Fruit fly (Drosophila melanogaster) whole organism, embryonic: ENCODE data around the gene sesB.

ENCODE experiments used
- B-H1 ChIP-seq: fragments of 200-800 bp; sonication (Bioruptor generic); IDR thresholded peaks from 3 replicates; pipeline ENCODE4 v1.3.6; 2022; ENCODE audit warnings: missing biosample characterization, missing genetic modification characterization
- CG10366 ChIP-seq: fragments of 200-800 bp; sonication (Bioruptor generic); IDR thresholded peaks from 2 replicates; pipeline ENCODE4 v1.3.6; 2022; ENCODE audit warnings: missing biosample characterization, missing genetic modification characterization
- CG10462 ChIP-seq: fragments of 200-800 bp; sonication (Bioruptor generic); optimal IDR thresholded peaks from 2 replicates; lab custom pipeline; 2016; ENCODE audit warnings: missing biosample characterization, missing genetic modification characterization
- CG10979 ChIP-seq: fragments of 200-800 bp; sonication (Bioruptor generic); optimal IDR thresholded peaks from 2 replicates; lab custom pipeline; 2018; ENCODE audit warnings: missing biosample characterization, mild to moderate bottlenecking, missing genetic modification characterization, moderate library complexity
- CG11093 ChIP-seq: fragments of 200-800 bp; sonication (Bioruptor generic); IDR thresholded peaks from 3 replicates; pipeline ENCODE4 v1.3.6; 2022; ENCODE audit warnings: missing biosample characterization, missing genetic modification characterization
- CG11456 ChIP-seq: fragments of 200-800 bp; sonication (Bioruptor generic); IDR thresholded peaks from 3 replicates; pipeline ENCODE4 v1.3.6; 2022; ENCODE audit warnings: missing biosample characterization, missing genetic modification characterization
- CG1233 ChIP-seq: fragments of 200-800 bp; sonication (Bioruptor generic); optimal IDR thresholded peaks from 4 replicates; lab custom pipeline; 2018; ENCODE audit warnings: missing biosample characterization, mild to moderate bottlenecking, missing genetic modification characterization
- CG12659 ChIP-seq: fragments of 200-800 bp; sonication (Bioruptor generic); optimal IDR thresholded peaks from 3 replicates; lab custom pipeline; 2017; ENCODE audit warnings: mild to moderate bottlenecking, missing biosample characterization, missing genetic modification reagents, missing genetic modification characterization
- CG13424 ChIP-seq: fragments of 200-800 bp; sonication (Bioruptor generic); optimal IDR thresholded peaks from 2 replicates; lab custom pipeline; 2019; ENCODE audit warnings: missing biosample characterization, mild to moderate bottlenecking, missing genetic modification characterization, moderate library complexity
- CG1529 ChIP-seq: fragments of 200-800 bp; sonication (Bioruptor generic); optimal IDR thresholded peaks from 3 replicates; lab custom pipeline; 2018; ENCODE audit warnings: missing biosample characterization, missing genetic modification characterization
- CG15696 ChIP-seq: fragments of 200-800 bp; sonication (Bioruptor generic); optimal IDR thresholded peaks from 2 replicates; lab custom pipeline; 2019; ENCODE audit warnings: missing biosample characterization, mild to moderate bottlenecking, missing genetic modification characterization, moderate library complexity
- CG17359 ChIP-seq: fragments of 200-800 bp; sonication (Bioruptor generic); optimal IDR thresholded peaks from 3 replicates; lab custom pipeline; 2018; ENCODE audit warnings: missing biosample characterization, mild to moderate bottlenecking, missing genetic modification characterization, moderate library complexity
- CG2875 ChIP-seq: fragments of 200-800 bp; sonication (Bioruptor generic); optimal IDR thresholded peaks from 2 replicates; lab custom pipeline; 2017; ENCODE audit warnings: missing biosample characterization, mild to moderate bottlenecking, missing genetic modification characterization, missing genetic modification reagents
- CG33557 ChIP-seq: fragments of 200-800 bp; sonication (Bioruptor generic); optimal IDR thresholded peaks from 2 replicates; lab custom pipeline; 2019; ENCODE audit warnings: missing biosample characterization, mild to moderate bottlenecking, missing genetic modification characterization, moderate library complexity
- CG5180 ChIP-seq: fragments of 200-800 bp; sonication (Bioruptor generic); optimal IDR thresholded peaks from 3 replicates; lab custom pipeline; 2017; ENCODE audit warnings: missing biosample characterization, missing genetic modification characterization, mild to moderate bottlenecking, moderate library complexity, missing genetic modification reagents
- CG5245 ChIP-seq: fragments of 200-800 bp; sonication (Bioruptor generic); optimal IDR thresholded peaks from 3 replicates; lab custom pipeline; 2016; ENCODE audit warnings: missing biosample characterization, missing genetic modification characterization
- CG7271 ChIP-seq: fragments of 200-800 bp; sonication (Bioruptor generic); optimal IDR thresholded peaks from 2 replicates; lab custom pipeline; 2018; ENCODE audit warnings: missing biosample characterization, mild to moderate bottlenecking, missing genetic modification characterization, moderate library complexity
- CG7556 ChIP-seq: fragments of 200-800 bp; sonication (Bioruptor generic); optimal IDR thresholded peaks from 2 replicates; lab custom pipeline; 2017; ENCODE audit warnings: missing biosample characterization, mild to moderate bottlenecking, missing genetic modification characterization
- CG9727 ChIP-seq: fragments of 200-800 bp; sonication (Bioruptor generic); optimal IDR thresholded peaks from 3 replicates; lab custom pipeline; 2017; ENCODE audit warnings: missing biosample characterization, mild to moderate bottlenecking, missing genetic modification characterization
- CG9817 ChIP-seq: fragments of 200-800 bp; sonication (Bioruptor generic); optimal IDR thresholded peaks from 2 replicates; lab custom pipeline; 2018; ENCODE audit warnings: missing biosample characterization, mild to moderate bottlenecking, missing genetic modification characterization, moderate library complexity
- Ets65A ChIP-seq: fragments of 200-800 bp; sonication (Bioruptor generic); peaks from one replicate; lab custom pipeline; 2016; ENCODE audit warnings: missing biosample characterization, missing genetic modification characterization
- Fer1 ChIP-seq: fragments of 200-800 bp; sonication (Bioruptor generic); optimal IDR thresholded peaks from 2 replicates; lab custom pipeline; 2017; ENCODE audit warnings: missing biosample characterization, mild to moderate bottlenecking, missing genetic modification characterization
- Fer2 ChIP-seq: fragments of 200-800 bp; sonication (Bioruptor generic); optimal IDR thresholded peaks from 2 replicates; lab custom pipeline; 2018; ENCODE audit warnings: missing biosample characterization, mild to moderate bottlenecking, missing genetic modification characterization, moderate library complexity
- Fer3 ChIP-seq: fragments of 200-800 bp; sonication (Bioruptor generic); optimal IDR thresholded peaks from 2 replicates; lab custom pipeline; 2018; ENCODE audit warnings: missing biosample characterization, mild to moderate bottlenecking, missing genetic modification characterization, moderate library complexity
- Hr51 ChIP-seq, 2 experiments: fragments of 200-800 bp; sonication (Bioruptor generic); optimal IDR thresholded peaks; 2 replicates in 1 of 2; 3 replicates in 1 of 2; lab custom pipeline; 2016 to 2018; ENCODE audit warnings: missing biosample characterization in 2 of 2, missing genetic modification characterization in 2 of 2, mild to moderate bottlenecking in 1 of 2, moderate library complexity in 1 of 2
- Lhr ChIP-seq: fragments of 200-800 bp; sonication (Bioruptor generic); optimal IDR thresholded peaks from 3 replicates; lab custom pipeline; 2017; ENCODE audit warnings: mild to moderate bottlenecking, missing biosample characterization, missing genetic modification reagents, missing genetic modification characterization
- Opbp ChIP-seq: fragments of 200-800 bp; sonication (Bioruptor generic); IDR thresholded peaks from 3 replicates; pipeline ENCODE4 v1.3.6; 2022; ENCODE audit warnings: missing biosample characterization, missing genetic modification characterization; ENCODE audit not compliant: partially characterized antibody
- Six4 ChIP-seq: fragments of 200-800 bp; sonication (Bioruptor generic); optimal IDR thresholded peaks from 2 replicates; lab custom pipeline; 2016; ENCODE audit warnings: missing biosample characterization, missing genetic modification characterization
- Ssrp ChIP-seq: fragments of 200-800 bp; sonication (Bioruptor generic); optimal IDR thresholded peaks from 2 replicates; lab custom pipeline; 2018; ENCODE audit warnings: missing biosample characterization, mild to moderate bottlenecking, missing genetic modification characterization, moderate library complexity
- Vsx1 ChIP-seq: fragments of 200-800 bp; sonication (Bioruptor generic); optimal IDR thresholded peaks from 2 replicates; lab custom pipeline; 2017; ENCODE audit warnings: missing biosample characterization, mild to moderate bottlenecking, missing genetic modification characterization, missing genetic modification reagents
- amos ChIP-seq: fragments of 200-800 bp; sonication (Bioruptor generic); IDR thresholded peaks from 2 replicates; pipeline ENCODE4 v1.3.6; 2022; ENCODE audit warnings: missing biosample characterization, missing genetic modification characterization; ENCODE audit not compliant: partially characterized antibody
- cwo ChIP-seq: fragments of 200-800 bp; sonication (Bioruptor generic); optimal IDR thresholded peaks from 3 replicates; lab custom pipeline; 2017; ENCODE audit warnings: missing biosample characterization, missing genetic modification characterization, mild to moderate bottlenecking, moderate library complexity, missing genetic modification reagents
- danr ChIP-seq: fragments of 200-800 bp; sonication (Bioruptor generic); IDR thresholded peaks from 2 replicates; pipeline ENCODE4 v1.3.6; 2022; ENCODE audit warnings: missing biosample characterization, missing genetic modification characterization
- dm ChIP-seq: fragments of 200-800 bp; sonication (Bioruptor generic); optimal IDR thresholded peaks from 3 replicates; lab custom pipeline; 2016; ENCODE audit warnings: missing biosample characterization, missing genetic modification characterization
- fd3F ChIP-seq: fragments of 200-800 bp; sonication (Bioruptor generic); optimal IDR thresholded peaks from 2 replicates; lab custom pipeline; 2018; ENCODE audit warnings: missing biosample characterization, mild to moderate bottlenecking, missing genetic modification characterization, moderate library complexity
- hkb ChIP-seq, 2 experiments: fragments of 200-800 bp in 1 of 2; fragments of >200 bp in 1 of 2; sonication (Bioruptor generic) in 1 of 2; IDR thresholded peaks in 1 of 2; optimal IDR thresholded peaks in 1 of 2; 2 replicates each; pipeline versions ENCODE4 v1.3.6 to Lab custom; 2017 to 2022; ENCODE audit warnings: missing biosample characterization in 1 of 2, missing genetic modification characterization in 1 of 2
- kni ChIP-seq: fragments of 200-800 bp; sonication (Bioruptor generic); optimal IDR thresholded peaks from 3 replicates; lab custom pipeline; 2017; ENCODE audit warnings: mild to moderate bottlenecking, missing biosample characterization, missing genetic modification reagents, missing genetic modification characterization
- lmd ChIP-seq: fragments of 200-800 bp; sonication (Bioruptor generic); IDR thresholded peaks from 2 replicates; pipeline ENCODE4 v1.3.6; 2022; ENCODE audit warnings: missing biosample characterization, missing genetic modification characterization
- lola ChIP-seq, 3 experiments: fragments of >200 bp in 2 of 3; fragments of 200-800 bp in 1 of 3; sonication (Bioruptor generic) in 1 of 3; optimal IDR thresholded peaks; 2 replicates each; lab custom pipeline; 2017 to 2019; ENCODE audit warnings: missing biosample characterization in 3 of 3, missing genetic modification characterization in 3 of 3, mild to moderate bottlenecking in 1 of 3, moderate library complexity in 1 of 3
- mirr ChIP-seq: fragments of 200-800 bp; sonication (Bioruptor generic); optimal IDR thresholded peaks from 3 replicates; lab custom pipeline; 2018; ENCODE audit warnings: missing biosample characterization, mild to moderate bottlenecking, missing genetic modification characterization
- sisA ChIP-seq: fragments of 200-800 bp; sonication (Bioruptor generic); IDR thresholded peaks from 2 replicates; pipeline ENCODE4 v1.3.6; 2022; ENCODE audit warnings: missing biosample characterization, missing genetic modification characterization
- ssp ChIP-seq: fragments of 200-800 bp; sonication (Bioruptor generic); IDR thresholded peaks from 2 replicates; pipeline ENCODE4 v1.3.6; 2022; ENCODE audit warnings: missing biosample characterization, missing genetic modification characterization
- sug ChIP-seq: fragments of 200-800 bp; optimal IDR thresholded peaks from 2 replicates; lab custom pipeline; 2019; ENCODE audit warnings: missing biosample characterization, mild to moderate bottlenecking, missing genetic modification characterization, moderate library complexity
- tgo ChIP-seq: fragments of 200-800 bp; sonication (Bioruptor generic); IDR thresholded peaks from 3 replicates; pipeline ENCODE4 v1.3.6; 2022; ENCODE audit warnings: missing biosample characterization, missing genetic modification characterization
- wor ChIP-seq: fragments of 200-800 bp; sonication (Bioruptor generic); IDR thresholded peaks from 2 replicates; pipeline ENCODE4 v1.3.6; 2022; ENCODE audit warnings: missing biosample characterization, missing genetic modification characterization
- yki ChIP-seq: fragments of >200 bp; optimal IDR thresholded peaks from 3 replicates; lab custom pipeline; 2018

The sesB gene

DNA sequence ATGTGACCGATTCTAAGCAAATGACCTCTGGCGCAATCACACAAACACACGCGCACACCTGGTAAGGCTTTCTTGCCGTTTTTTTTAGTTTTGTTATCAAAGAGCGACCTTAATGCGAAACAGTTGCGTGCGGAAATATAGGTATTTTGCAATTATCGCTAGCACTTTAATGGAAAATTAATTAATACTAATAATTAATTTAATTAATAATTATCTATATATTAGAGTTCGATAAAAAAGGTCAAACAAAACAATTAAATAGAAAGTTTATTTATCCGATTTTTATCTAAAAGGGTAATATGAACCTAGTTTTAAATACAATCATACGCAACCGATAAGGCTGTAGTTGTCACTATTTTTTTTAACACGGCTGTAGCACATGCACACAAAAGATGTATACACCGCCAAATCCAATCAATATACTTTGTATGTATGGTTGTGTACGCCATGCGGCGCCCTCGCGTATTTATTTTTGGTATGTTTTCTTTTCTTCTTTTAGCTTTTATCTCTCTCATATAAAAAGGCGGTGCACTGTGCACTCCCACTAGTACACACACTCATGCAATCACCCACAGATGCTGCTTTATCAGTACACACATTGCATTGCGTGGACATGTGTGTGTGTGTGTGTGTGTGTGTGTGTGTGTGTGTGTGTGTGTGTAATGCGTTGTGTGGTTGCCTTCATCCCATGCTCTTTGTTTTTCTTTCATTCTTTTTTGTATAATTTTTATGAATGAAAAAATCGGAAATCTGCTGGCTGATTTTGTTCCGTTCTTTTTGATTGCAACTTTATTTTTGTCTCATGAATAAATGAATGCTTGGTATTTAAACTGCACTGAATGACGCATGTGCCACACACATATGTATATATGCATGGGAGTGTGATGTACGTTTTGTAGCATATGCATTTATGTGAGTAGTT is 16.0 kb upstream of the sesB start (continued):
- TF ChIP-seq hkb (optimal IDR thresholded peaks at IDR 0.05; lab: Kevin White, UChicago) (no peak), hkb (GFP tag; IDR thresholded peaks at IDR 0.05; lab: Robert Waterston, UW) (peak; percentile 65), mirr (no peak), CG11093 (GFP tag; lab: Robert Waterston, UW) (peak; percentile 36; the same call in 1 of the 3 replicates), yki (lab: Kevin White, UChicago) (no peak), fd3F (GFP tag; lab: Kevin White, UChicago) (peak; percentile 52), Fer1 (GFP tag; lab: Kevin White, UChicago) (peak; percentile 60), CG10462 (GFP tag; lab: Kevin White, UChicago) (peak; percentile 41), sug (tag; lab: Kevin White, UChicago) (peak; percentile 47), CG5245 (GFP tag; lab: Kevin White, UChicago) (peak; percentile 33), tgo (peak; percentile 54), cwo (GFP tag; lab: Kevin White, UChicago) (peak; percentile 68), Opbp (no peak), CG1233 (GFP tag; lab: Kevin White, UChicago) (peak; percentile 64), CG15696 (tag; lab: Kevin White, UChicago) (peak; percentile 40), kni (GFP tag; lab: Kevin White, UChicago) (no peak), danr (GFP tag; lab: Robert Waterston, UW) (0 out of 2 replicates have a peak, but pooled peaks have one; percentile 12), CG2875 (GFP tag; lab: Kevin White, UChicago) (peak; percentile 63), CG33557 (no peak), CG7271 (no peak), lmd (peak; percentile 59; the same call in 1 of the 2 replicates), Ets65A (GFP tag; lab: Kevin White, UChicago) (peak; percentile 64), CG10366 (GFP tag; lab: Robert Waterston, UW) (peak; percentile 40), CG7556 (GFP tag; lab: Kevin White, UChicago) (peak; percentile 75), dm (GFP tag; lab: Kevin White, UChicago) (no peak), Vsx1 (GFP tag; lab: Kevin White, UChicago) (peak; percentile 25), Lhr (GFP tag; lab: Kevin White, UChicago) (no peak), B-H1 (GFP tag; lab: Robert Waterston, UW) (peak; percentile 27; the same call in 1 of the 3 replicates), ssp (peak; percentile 22; the same call in 1 of the 2 replicates), amos (GFP tag; lab: Robert Waterston, UW) (no peak), CG12659 (peak; percentile 66), wor (GFP tag; lab: Robert Waterston, UW) (peak; percentile 53), lola (GFP tag; optimal IDR thresholded peaks at IDR 0.05; lab: Kevin White, UChicago) (peak in 1 of 3 experiments; percentile 65), Fer3 (tag; lab: Kevin White, UChicago) (peak; percentile 58), CG10979 (peak; percentile 79), CG9817 (tag; lab: Kevin White, UChicago) (peak; percentile 42), CG11456 (GFP tag; lab: Robert Waterston, UW) (no peak), CG13424 (tag; lab: Kevin White, UChicago) (peak; percentile 79), Ssrp (peak; percentile 82), sisA (GFP tag; lab: Robert Waterston, UW) (0 out of 2 replicates have a peak, but pooled peaks have one; percentile 33), Hr51 (GFP tag; optimal IDR thresholded peaks at IDR 0.05; lab: Kevin White, UChicago) (peak in 1 of 2 experiments; percentile 86), Fer2 (tag; lab: Kevin White, UChicago) (peak; percentile 11), CG1529 (GFP tag; lab: Kevin White, UChicago) (peak; percentile 47), CG5180 (GFP tag; lab: Kevin White, UChicago) (peak; percentile 51), CG9727 (GFP tag; lab: Kevin White, UChicago) (peak; percentile 61), CG17359 (tag; lab: Kevin White, UChicago) (peak; percentile 70), Six4 (GFP tag; lab: Kevin White, UChicago) (peak; percentile 3)
